Worm (Caenorhabditis elegans) whole organism, L1 larva: ENCODE data around the gene F57B1.6.

Source experiments
- C16A3.4 ChIP-seq: fragments of 150-350 bp; optimal IDR thresholded peaks from 2 replicates; lab custom pipeline; 2014; ENCODE audit warnings: missing biosample characterization, missing genetic modification characterization
- F16B12.6 ChIP-seq: fragments of 150-350 bp; optimal IDR thresholded peaks from 2 replicates; lab custom pipeline; 2014; ENCODE audit warnings: missing biosample characterization, missing genetic modification characterization
- alr-1 ChIP-seq: fragments of 200-800 bp; sonication (Bioruptor generic); optimal IDR thresholded peaks from 2 replicates; lab custom pipeline; 2018; ENCODE audit warnings: borderline replicate concordance, mild to moderate bottlenecking, missing genetic modification characterization, missing compliant biosample characterization
- ama-1 ChIP-seq: fragments of 150-350 bp; optimal IDR thresholded peaks from 2 replicates; lab custom pipeline; 2014
- blmp-1 ChIP-seq: fragments of 150-350 bp; optimal IDR thresholded peaks from 2 replicates; lab custom pipeline; 2014; ENCODE audit warnings: missing biosample characterization, missing genetic modification characterization
- ceh-63 ChIP-seq: fragments of 200-800 bp; sonication (Bioruptor generic); optimal IDR thresholded peaks from 2 replicates; lab custom pipeline; 2018; ENCODE audit warnings: mild to moderate bottlenecking, missing genetic modification characterization, missing compliant biosample characterization
- ceh-82 ChIP-seq, 3 experiments: fragments of 150-350 bp in 1 of 3; sonication (generic microtip) in 2 of 3; optimal IDR thresholded peaks; 2 replicates each; lab custom pipeline; 2014 to 2017; ENCODE audit warnings: missing biosample characterization in 3 of 3, missing genetic modification characterization in 3 of 3
- dpl-1 ChIP-seq, 3 experiments: fragments of 150-350 bp in 2 of 3; sonication (generic microtip) in 1 of 3; optimal IDR thresholded peaks; 2 replicates each; lab custom pipeline; 2014 to 2017; ENCODE audit warnings: missing biosample characterization in 3 of 3, missing genetic modification characterization in 3 of 3, missing genetic modification reagents in 3 of 3
- dsc-1 ChIP-seq: sonication (generic microtip); optimal IDR thresholded peaks from 2 replicates; lab custom pipeline; 2016; ENCODE audit warnings: mild to moderate bottlenecking, missing genetic modification characterization, missing compliant biosample characterization
- efl-1 ChIP-seq, 4 experiments: fragments of 150-350 bp; optimal IDR thresholded peaks in 3 of 4; peaks in 1 of 4; 1 replicate in 1 of 4; 2 replicates in 3 of 4; lab custom pipeline; 2014; ENCODE audit warnings: missing biosample characterization in 2 of 4, missing genetic modification characterization in 2 of 4, missing genetic modification reagents in 2 of 4
- efl-3 ChIP-seq: fragments of 200-800 bp; sonication (Bioruptor generic); optimal IDR thresholded peaks from 2 replicates; lab custom pipeline; 2018; ENCODE audit warnings: mild to moderate bottlenecking, missing genetic modification characterization, missing compliant biosample characterization
- egl-13 ChIP-seq: sonication (generic microtip); optimal IDR thresholded peaks from 2 replicates; lab custom pipeline; 2016; ENCODE audit warnings: missing genotype, missing genetic modification reagents, missing genetic modification characterization, missing compliant biosample characterization
- elt-2 ChIP-seq: sonication (generic microtip); optimal IDR thresholded peaks from 2 replicates; lab custom pipeline; 2016; ENCODE audit warnings: missing genetic modification characterization, mild to moderate bottlenecking, inconsistent platforms, missing compliant biosample characterization, missing genetic modification reagents
- fkh-10 ChIP-seq: sonication (generic microtip); optimal IDR thresholded peaks from 2 replicates; lab custom pipeline; 2017; ENCODE audit warnings: missing biosample characterization, missing genetic modification reagents, missing genetic modification characterization
- fkh-8 ChIP-seq: sonication (generic microtip); optimal IDR thresholded peaks from 2 replicates; lab custom pipeline; 2016; ENCODE audit warnings: mild to moderate bottlenecking, missing genetic modification characterization, missing compliant biosample characterization
- isw-1 ChIP-seq: fragments of 200-800 bp; sonication (Bioruptor generic); IDR thresholded peaks from 2 replicates; pipeline ENCODE4 v1.3.6; 2022; ENCODE audit warnings: missing genetic modification characterization, missing compliant biosample characterization
- lin-14 ChIP-seq: fragments of 200-800 bp; sonication (Bioruptor generic); optimal IDR thresholded peaks from 2 replicates; lab custom pipeline; 2018; ENCODE audit warnings: mild to moderate bottlenecking, missing genetic modification characterization, moderate library complexity, missing compliant biosample characterization
- mdl-1 ChIP-seq, 2 experiments: fragments of 150-350 bp; optimal IDR thresholded peaks; 2 replicates each; lab custom pipeline; 2014 to 2017; ENCODE audit warnings: missing biosample characterization in 2 of 2, missing genetic modification characterization in 2 of 2, inconsistent platforms in 1 of 2
- nhr-11 ChIP-seq: fragments of 150-350 bp; optimal IDR thresholded peaks from 2 replicates; lab custom pipeline; 2014; ENCODE audit warnings: missing biosample characterization, missing genetic modification characterization
- nhr-47 ChIP-seq: sonication (generic microtip); optimal IDR thresholded peaks from 2 replicates; lab custom pipeline; 2016; ENCODE audit warnings: mild to moderate bottlenecking, missing genetic modification characterization, moderate library complexity, missing compliant biosample characterization
- nhr-71 ChIP-seq: sonication (generic microtip); optimal IDR thresholded peaks from 2 replicates; lab custom pipeline; 2016; ENCODE audit warnings: mild to moderate bottlenecking, missing genetic modification characterization, moderate library complexity, missing compliant biosample characterization
- nhr-76 ChIP-seq: sonication (generic microtip); optimal IDR thresholded peaks from 2 replicates; lab custom pipeline; 2017; ENCODE audit warnings: missing biosample characterization, missing genetic modification characterization
- nhr-77 ChIP-seq: fragments of 150-350 bp; optimal IDR thresholded peaks from 2 replicates; lab custom pipeline; 2014; ENCODE audit warnings: missing biosample characterization, missing genetic modification characterization
- nhr-85 ChIP-seq: sonication (generic microtip); peaks from one replicate; lab custom pipeline; 2016; ENCODE audit warnings: missing genetic modification characterization, inconsistent platforms, missing compliant biosample characterization
- nhr-90 ChIP-seq: sonication (generic microtip); optimal IDR thresholded peaks from 2 replicates; lab custom pipeline; 2016; ENCODE audit warnings: mild to moderate bottlenecking, missing genetic modification characterization, missing compliant biosample characterization; ENCODE audit not compliant: poor library complexity
- pag-3 ChIP-seq: sonication (generic microtip); optimal IDR thresholded peaks from 2 replicates; lab custom pipeline; 2017; ENCODE audit warnings: missing genetic modification characterization, mild to moderate bottlenecking, missing compliant biosample characterization, antibody characterized with exemption, borderline replicate concordance; ENCODE audit not compliant: insufficient read depth
- pax-3 ChIP-seq: fragments of 200-800 bp; sonication (Bioruptor generic); optimal IDR thresholded peaks from 2 replicates; lab custom pipeline; 2018; ENCODE audit warnings: mild to moderate bottlenecking, missing genetic modification characterization, moderate library complexity, missing compliant biosample characterization
- snpc-4 ChIP-seq: fragments of 150-350 bp; optimal IDR thresholded peaks from 2 replicates; lab custom pipeline; 2014; ENCODE audit warnings: missing biosample characterization, missing genetic modification characterization
- sox-4 ChIP-seq: sonication (generic microtip); optimal IDR thresholded peaks from 2 replicates; lab custom pipeline; 2016; ENCODE audit warnings: missing genetic modification characterization, missing compliant biosample characterization
- swsn-7 ChIP-seq: sonication (generic microtip); optimal IDR thresholded peaks from 2 replicates; lab custom pipeline; 2016; ENCODE audit warnings: missing genetic modification characterization, missing compliant biosample characterization
- tbx-2 ChIP-seq: sonication (generic microtip); optimal IDR thresholded peaks from 2 replicates; lab custom pipeline; 2016; ENCODE audit warnings: missing genetic modification characterization, missing compliant biosample characterization
- unc-130 ChIP-seq: fragments of 150-350 bp; optimal IDR thresholded peaks from 2 replicates; lab custom pipeline; 2017; ENCODE audit warnings: missing biosample characterization, missing genetic modification characterization, inconsistent platforms
- unc-30 ChIP-seq: sonication (generic microtip); optimal IDR thresholded peaks from 2 replicates; lab custom pipeline; 2017; ENCODE audit warnings: missing biosample characterization, missing genetic modification characterization
- unc-62 ChIP-seq: fragments of 150-350 bp; optimal IDR thresholded peaks from 2 replicates; lab custom pipeline; 2014; ENCODE audit warnings: missing biosample characterization, missing genetic modification reagents, missing genetic modification characterization
- unc-86 ChIP-seq: sonication (generic microtip); optimal IDR thresholded peaks from 2 replicates; lab custom pipeline; 2016; ENCODE audit warnings: missing genetic modification characterization, missing compliant biosample characterization

Gene F57B1.6

ce11 chrV:13221066-13221465 lies 11.6 kb downstream of the F57B1.6 start:
- TF ChIP-seq unc-86 (tag; lab: Kevin White, UChicago) (no peak), mdl-1 (tag; optimal IDR thresholded peaks at IDR 0.05; lab: Kevin White, UChicago) (no peak), snpc-4 (tag; lab: Kevin White, UChicago) (no peak), elt-2 (tag; lab: Kevin White, UChicago) (no peak), unc-30 (tag; lab: Kevin White, UChicago) (no peak), unc-62 (no peak), C16A3.4 (no peak), tbx-2 (tag; lab: Kevin White, UChicago) (no peak), swsn-7 (tag; lab: Kevin White, UChicago) (no peak), sox-4 (tag; lab: Kevin White, UChicago) (no peak)

ce11 chrV:13229538-13229937 lies 20.1 kb downstream of the F57B1.6 start:
- peak; percentile 82 for TF ChIP-seq pax-3 (tag; lab: Kevin White, UChicago)
- no peak for TF ChIP-seq nhr-11 (tag; lab: Kevin White, UChicago)
- TF ChIP-seq unc-62 = no peak
- TF ChIP-seq dsc-1 (tag; lab: Kevin White, UChicago) = peak; percentile 74
- no peak for TF ChIP-seq dpl-1 (GFP tag; optimal IDR thresholded peaks at IDR 0.05; lab: Kevin White, UChicago)
- no peak for TF ChIP-seq lin-14
- no peak for TF ChIP-seq efl-1 (optimal IDR thresholded peaks at IDR 0.05; lab: Kevin White, UChicago)
- peak in 1 of 2 experiments; percentile 20 for TF ChIP-seq efl-1 (GFP tag; optimal IDR thresholded peaks at IDR 0.05 in 1 of 2; lab: Kevin White, UChicago)

ce11 chrV:13235313-13235712 lies 25.9 kb downstream of the F57B1.6 start:
- peak; percentile 51 for TF ChIP-seq nhr-71 (tag; lab: Kevin White, UChicago)
- TF ChIP-seq nhr-47 (tag; lab: Kevin White, UChicago) = peak; percentile 45
- TF ChIP-seq ceh-63 (GFP tag; lab: Kevin White, UChicago) = no peak
- TF ChIP-seq fkh-8 (tag; lab: Kevin White, UChicago) = peak; percentile 69
- TF ChIP-seq efl-1 (optimal IDR thresholded peaks at IDR 0.05; lab: Kevin White, UChicago) = no peak
- TF ChIP-seq efl-1 (GFP tag; optimal IDR thresholded peaks at IDR 0.05 in 1 of 2; lab: Kevin White, UChicago) = no peak
- TF ChIP-seq ama-1 (lab: Kevin White, UChicago) = no peak
- TF ChIP-seq alr-1 (tag; lab: Kevin White, UChicago) = no peak
- TF ChIP-seq pax-3 (tag; lab: Kevin White, UChicago) = peak; percentile 61
- peak; percentile 69 for TF ChIP-seq dsc-1 (tag; lab: Kevin White, UChicago)

ce11 chrV:13236507-13236906 lies 27.1 kb downstream of the F57B1.6 start, which contains the start of gene dmd-10:
Gene dmd-10, minus strand, starts transcription at chrV:13236607.
- no peak for TF ChIP-seq swsn-7 (tag; lab: Kevin White, UChicago)
- no peak for TF ChIP-seq elt-2 (tag; lab: Kevin White, UChicago)
- no peak for TF ChIP-seq egl-13 (tag; lab: Kevin White, UChicago)
- TF ChIP-seq fkh-10 (GFP tag; lab: Kevin White, UChicago) = no peak
- TF ChIP-seq pag-3 (tag; lab: Kevin White, UChicago) = no peak
- TF ChIP-seq C16A3.4 = no peak

ce11 chrV:13243205-13243604 lies 33.8 kb downstream of the F57B1.6 start:
- TF ChIP-seq nhr-11 (tag; lab: Kevin White, UChicago) = no peak
- no peak for TF ChIP-seq isw-1 (GFP tag; lab: Robert Waterston, UW)
- TF ChIP-seq mdl-1 (tag; optimal IDR thresholded peaks at IDR 0.05; lab: Kevin White, UChicago) = no peak
- no peak for TF ChIP-seq nhr-77 (tag; lab: Kevin White, UChicago)
- TF ChIP-seq ceh-82 (tag; optimal IDR thresholded peaks at IDR 0.05; lab: Kevin White, UChicago) = no peak
- TF ChIP-seq efl-3 (GFP tag; lab: Kevin White, UChicago) = no peak
- peak; percentile 54 for TF ChIP-seq nhr-85 (tag; lab: Kevin White, UChicago)
- peak; percentile 85 for TF ChIP-seq blmp-1
- TF ChIP-seq lin-14 = peak; percentile 0
- no peak for TF ChIP-seq F16B12.6 (tag; lab: Kevin White, UChicago)
- no peak for TF ChIP-seq nhr-76
- no peak for TF ChIP-seq unc-130 (tag; lab: Kevin White, UChicago)
- no peak for TF ChIP-seq snpc-4 (tag; lab: Kevin White, UChicago)
- no peak for TF ChIP-seq nhr-90
